Worm (Caenorhabditis elegans) whole organism, L4 larva: ENCODE results near the gene F08F8.10.

ENCODE experiments used
- cey-2 ChIP-seq: sonication (generic microtip); optimal IDR thresholded peaks from 3 replicates; lab custom pipeline; 2017; ENCODE audit warnings: missing genetic modification characterization, mild to moderate bottlenecking, missing compliant biosample characterization, antibody characterized with exemption, borderline replicate concordance; ENCODE audit not compliant: insufficient read depth
- daf-19 ChIP-seq: fragments of 200-800 bp; sonication (Bioruptor generic); conservative IDR thresholded peaks from 2 replicates; pipeline ENCODE4 v1.3.6; 2022; ENCODE audit warnings: missing genetic modification characterization, missing compliant biosample characterization
- dmd-6 ChIP-seq: fragments of 200-800 bp; sonication (Bioruptor generic); IDR thresholded peaks from 2 replicates; pipeline ENCODE4 v1.3.6; 2022; ENCODE audit warnings: missing genetic modification reagents, missing genetic modification characterization, missing compliant biosample characterization
- dpl-1 ChIP-seq: fragments of 150-350 bp; optimal IDR thresholded peaks from 2 replicates; lab custom pipeline; 2014; ENCODE audit warnings: missing biosample characterization, missing genetic modification reagents, missing genetic modification characterization
- dve-1 ChIP-seq: sonication (generic microtip); optimal IDR thresholded peaks from 2 replicates; lab custom pipeline; 2017; ENCODE audit warnings: antibody characterized with exemption, mild to moderate bottlenecking, missing genetic modification characterization, missing compliant biosample characterization; ENCODE audit not compliant: insufficient read depth
- hlh-11 ChIP-seq: fragments of 200-800 bp; sonication (Bioruptor generic); optimal IDR thresholded peaks from 2 replicates; lab custom pipeline; 2018; ENCODE audit warnings: mild to moderate bottlenecking, missing genetic modification characterization, missing compliant biosample characterization
- hlh-30 ChIP-seq: sonication (generic microtip); optimal IDR thresholded peaks from 2 replicates; lab custom pipeline; 2017; ENCODE audit warnings: antibody characterized with exemption, mild to moderate bottlenecking, missing genetic modification characterization, missing compliant biosample characterization; ENCODE audit not compliant: insufficient read depth
- hmg-1.1 ChIP-seq: fragments of 200-800 bp; sonication (Bioruptor generic); IDR thresholded peaks from 2 replicates; pipeline ENCODE4 v1.3.6; 2022; ENCODE audit warnings: missing genetic modification reagents, missing genetic modification characterization, missing compliant biosample characterization
- lin-29 ChIP-seq: fragments of 200-800 bp; sonication (Bioruptor generic); IDR thresholded peaks from 2 replicates; pipeline ENCODE4 v1.3.6; 2022; ENCODE audit warnings: missing genetic modification reagents, missing genetic modification characterization, missing compliant biosample characterization
- lsy-2 ChIP-seq, 2 experiments: fragments of 150-350 bp in 1 of 2; sonication (generic microtip) in 1 of 2; optimal IDR thresholded peaks; 2 replicates each; lab custom pipeline; 2014 to 2017; ENCODE audit warnings: missing biosample characterization in 2 of 2, missing genetic modification characterization in 2 of 2
- mxl-3 ChIP-seq: fragments of 200-800 bp; sonication (Bioruptor generic); optimal IDR thresholded peaks from 2 replicates; lab custom pipeline; 2018; ENCODE audit warnings: mild to moderate bottlenecking, missing genetic modification characterization, missing compliant biosample characterization
- nhr-28 ChIP-seq: fragments of 150-350 bp; optimal IDR thresholded peaks from 2 replicates; lab custom pipeline; 2014; ENCODE audit warnings: missing biosample characterization, missing genetic modification characterization
- nhr-48 ChIP-seq: sonication (generic microtip); optimal IDR thresholded peaks from 2 replicates; lab custom pipeline; 2016; ENCODE audit warnings: mild to moderate bottlenecking, missing genetic modification characterization, missing compliant biosample characterization
- pqm-1 ChIP-seq: sonication (generic microtip); optimal IDR thresholded peaks from 2 replicates; lab custom pipeline; 2017; ENCODE audit warnings: missing biosample characterization, missing genetic modification characterization
- tag-97 ChIP-seq: fragments of 200-800 bp; sonication (Bioruptor generic); IDR thresholded peaks from 2 replicates; pipeline ENCODE4 v1.3.6; 2022; ENCODE audit warnings: missing genetic modification characterization, missing compliant biosample characterization
- unc-62 ChIP-seq, 3 experiments: fragments of 150-350 bp in 1 of 3; sonication (generic microtip); optimal IDR thresholded peaks in 2 of 3; peaks in 1 of 3; 1 replicate in 1 of 3; 2 replicates in 2 of 3; lab custom pipeline; 2014 to 2017; ENCODE audit warnings: missing biosample characterization in 3 of 3, missing genetic modification characterization in 3 of 3, missing genetic modification reagents in 3 of 3, missing genotype in 1 of 3

Gene F08F8.10

DNA sequence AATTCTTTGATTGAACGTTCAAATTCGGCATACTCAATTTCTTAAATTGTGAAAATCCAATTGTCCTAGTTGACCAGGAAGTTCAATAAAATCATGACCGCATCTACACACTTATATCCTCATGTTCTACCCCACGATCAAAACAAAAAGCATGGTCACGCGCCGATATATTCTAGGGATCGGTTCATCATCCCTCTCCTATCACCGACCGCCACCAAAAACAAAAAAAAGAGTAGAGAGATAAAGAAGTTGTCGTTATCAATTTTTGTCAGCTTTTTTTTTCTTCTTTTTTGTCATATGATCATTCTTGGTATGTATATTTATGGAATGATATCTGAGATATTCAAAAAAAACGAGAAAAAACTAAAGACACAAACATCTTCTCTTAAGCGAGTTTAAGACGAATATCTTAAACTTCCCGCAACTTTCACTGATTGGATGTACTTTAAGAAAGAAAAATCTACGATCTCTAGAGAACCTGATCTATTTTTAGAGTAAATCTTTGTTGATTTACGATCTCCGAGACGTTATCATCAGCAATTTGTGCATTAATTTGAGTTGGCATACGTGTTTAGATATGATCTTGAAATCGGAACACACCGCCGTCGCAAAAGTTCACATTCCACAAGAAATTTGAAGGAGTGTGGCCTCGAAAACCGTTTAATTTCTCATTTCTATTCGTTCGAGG is 52.1 kb downstream of the F08F8.10 start:
- no peak for TF ChIP-seq daf-19 (GFP tag; lab: Robert Waterston, UW)
- TF ChIP-seq lsy-2 (tag; optimal IDR thresholded peaks at IDR 0.05; lab: Kevin White, UChicago) = peak in 1 of 2 experiments; percentile 16
- TF ChIP-seq dpl-1 (GFP tag; lab: Kevin White, UChicago) = peak; percentile 17
- no peak for TF ChIP-seq hmg-1.1 (GFP tag; lab: Robert Waterston, UW)
- TF ChIP-seq nhr-48 (tag; lab: Kevin White, UChicago) = peak; percentile 84
- peak; percentile 44 for TF ChIP-seq dve-1
- TF ChIP-seq pqm-1 = no peak
- TF ChIP-seq lin-29 (GFP tag; lab: Robert Waterston, UW) = 0 out of 2 replicates have a peak, but pooled peaks have one; percentile 35
- peak; percentile 77 for TF ChIP-seq hlh-30 (tag; lab: Kevin White, UChicago)
- peak; percentile 48 for TF ChIP-seq mxl-3 (GFP tag; lab: Kevin White, UChicago)
- TF ChIP-seq dmd-6 (GFP tag; lab: Robert Waterston, UW) = peak; percentile 30; the same call in 1 of the 2 replicates
- TF ChIP-seq tag-97 (GFP tag; lab: Robert Waterston, UW) = no peak
- peak; percentile 85 for TF ChIP-seq hlh-11 (tag; lab: Kevin White, UChicago)
- peak; percentile 80 for TF ChIP-seq nhr-28 (tag; lab: Kevin White, UChicago)
- peak in 1 of 2 experiments; percentile 90 for TF ChIP-seq unc-62 (GFP tag; optimal IDR thresholded peaks at IDR 0.05 in 1 of 2; lab: Kevin White, UChicago)
- TF ChIP-seq unc-62 (tag; optimal IDR thresholded peaks at IDR 0.05; lab: Kevin White, UChicago) = no peak
- TF ChIP-seq cey-2 (tag; lab: Kevin White, UChicago) = peak; percentile 67
